Fruit fly (Drosophila melanogaster): ENCODE measurements around the gene CG13847.

CG13847 gene

dm6 chr3R:22461673-22462585, 26.0 kb upstream of the CG13847 start, which contains the start of the genes Rpn7 and AP-2mu (continued):
- no peak for TF ChIP-seq maf-S (GFP tag; optimal IDR thresholded peaks at IDR 0.05)
- no peak for TF ChIP-seq fd3F (GFP tag; optimal IDR thresholded peaks at IDR 0.05)
- TF ChIP-seq emc (GFP tag; optimal IDR thresholded peaks at IDR 0.05) = no peak
- no peak for TF ChIP-seq Sry-δ (GFP tag; optimal IDR thresholded peaks at IDR 0.05)
- peak; percentile 78 for TF ChIP-seq sens (GFP tag)
- TF ChIP-seq Chrac-16 (GFP tag; optimal IDR thresholded peaks at IDR 0.05) = no peak
- no peak for TF ChIP-seq Scr (GFP tag; IDR thresholded peaks at IDR 0.05; ENCODE audit: partially characterized antibody)
- no peak for TF ChIP-seq CG13624 (GFP tag; optimal IDR thresholded peaks at IDR 0.05)
- no peak for TF ChIP-seq CG13296 (GFP tag; optimal IDR thresholded peaks at IDR 0.05)
- no peak for TF ChIP-seq ro (GFP tag; IDR thresholded peaks at IDR 0.05)
- no peak for TF ChIP-seq Asciz (GFP tag; optimal IDR thresholded peaks at IDR 0.05)
- TF ChIP-seq gsb (GFP tag; IDR thresholded peaks at IDR 0.05) = no peak
- TF ChIP-seq pzg (GFP tag; optimal IDR thresholded peaks at IDR 0.05) = peak; percentile 52
- TF ChIP-seq lab (GFP tag; optimal IDR thresholded peaks at IDR 0.05) = no peak
- no peak for TF ChIP-seq bbx (GFP tag; IDR thresholded peaks at IDR 0.05; ENCODE audit: partially characterized antibody)
- no peak for TF ChIP-seq sens-2 (GFP tag; IDR thresholded peaks at IDR 0.05)
- TF ChIP-seq CG9932 (GFP tag; IDR thresholded peaks at IDR 0.05) = peak; percentile 43; the same call in 1 of the 2 replicates
- peak; percentile 28 for TF ChIP-seq CG7839 (tag; optimal IDR thresholded peaks at IDR 0.05)
- no peak for TF ChIP-seq crc (GFP tag; optimal IDR thresholded peaks at IDR 0.05)
- peak; percentile 27 for TF ChIP-seq CG4424 (GFP tag; optimal IDR thresholded peaks at IDR 0.05)
- TF ChIP-seq dpn (GFP tag; optimal IDR thresholded peaks at IDR 0.05) = no peak
- TF ChIP-seq gce (GFP tag; IDR thresholded peaks at IDR 0.05) = no peak
- TF ChIP-seq Dek (tag; optimal IDR thresholded peaks at IDR 0.05) = peak; percentile 29
- no peak for TF ChIP-seq btn (GFP tag; optimal IDR thresholded peaks at IDR 0.05)
- no peak for TF ChIP-seq chn (GFP tag; optimal IDR thresholded peaks at IDR 0.05)
- no peak for TF ChIP-seq CG10462 (GFP tag; optimal IDR thresholded peaks at IDR 0.05)
- TF ChIP-seq MTF-1 (GFP tag; optimal IDR thresholded peaks at IDR 0.05; ENCODE audit: borderline replicate concordance) = no peak
- no peak for TF ChIP-seq CG11723 (GFP tag; optimal IDR thresholded peaks at IDR 0.05)
- no peak for TF ChIP-seq CG7556 (GFP tag; optimal IDR thresholded peaks at IDR 0.05)
- TF ChIP-seq CG4854 (GFP tag; optimal IDR thresholded peaks at IDR 0.05) = no peak
- TF ChIP-seq run (tag; optimal IDR thresholded peaks at IDR 0.05) = no peak
- TF ChIP-seq tgo (GFP tag; IDR thresholded peaks at IDR 0.05) = no peak
- TF ChIP-seq CG7271 (tag; optimal IDR thresholded peaks at IDR 0.05) = no peak
- no peak for TF ChIP-seq dm (GFP tag; optimal IDR thresholded peaks at IDR 0.05)
- no peak for TF ChIP-seq Abd-B (GFP tag; optimal IDR thresholded peaks at IDR 0.05)
- no peak for TF ChIP-seq CG17385 (GFP tag; optimal IDR thresholded peaks at IDR 0.05)
- TF ChIP-seq unc-4 (GFP tag; IDR thresholded peaks at IDR 0.05; ENCODE audit: partially characterized antibody) = no peak
- no peak for TF ChIP-seq CG33557 (GFP tag; optimal IDR thresholded peaks at IDR 0.05)
- TF ChIP-seq croc (GFP tag; conservative IDR thresholded peaks at IDR 0.05) = no peak
- TF ChIP-seq Mes4 (GFP tag; optimal IDR thresholded peaks at IDR 0.05) = no peak
- no peak for TF ChIP-seq CG13894 (tag; optimal IDR thresholded peaks at IDR 0.05)
- TF ChIP-seq CG6765 (GFP tag; optimal IDR thresholded peaks at IDR 0.05) = no peak
- TF ChIP-seq CG2129 (GFP tag; IDR thresholded peaks at IDR 0.05; ENCODE audit: partially characterized antibody) = no peak
- TF ChIP-seq sisA (GFP tag; IDR thresholded peaks at IDR 0.05) = no peak
- no peak for TF ChIP-seq Rfx (GFP tag; IDR thresholded peaks at IDR 0.05)
- no peak for TF ChIP-seq Aef1 (GFP tag; IDR thresholded peaks at IDR 0.05)
- no peak for TF ChIP-seq CG7928 (GFP tag; optimal IDR thresholded peaks at IDR 0.05)
- TF ChIP-seq zfh1 (GFP tag; IDR thresholded peaks at IDR 0.05) = no peak
- no peak for TF ChIP-seq ash1 (GFP tag; optimal IDR thresholded peaks at IDR 0.05)

All from whole organism, embryonic.